Worm (Caenorhabditis elegans) whole organism, late embryonic: ENCODE results near the gene Y37E11AM.3.

ENCODE experiments used
- F13H6.1 ChIP-seq: sonication (generic microtip); optimal IDR thresholded peaks from 2 replicates; lab custom pipeline; 2016; ENCODE audit warnings: missing genetic modification characterization, missing compliant biosample characterization
- ceh-22 ChIP-seq: sonication (generic microtip); optimal IDR thresholded peaks from 2 replicates; lab custom pipeline; 2017; ENCODE audit warnings: missing biosample characterization, missing genetic modification characterization
- dve-1 ChIP-seq: sonication (generic microtip); optimal IDR thresholded peaks from 2 replicates; lab custom pipeline; 2017; ENCODE audit warnings: antibody characterized with exemption, mild to moderate bottlenecking, missing genetic modification characterization, missing compliant biosample characterization
- hlh-30 ChIP-seq: sonication (generic microtip); optimal IDR thresholded peaks from 2 replicates; lab custom pipeline; 2017; ENCODE audit warnings: antibody characterized with exemption, missing genetic modification characterization, missing compliant biosample characterization; ENCODE audit not compliant: insufficient read depth
- pha-4 ChIP-seq: fragments of 150-350 bp; optimal IDR thresholded peaks from 2 replicates; lab custom pipeline; 2018; ENCODE audit warnings: missing biosample characterization, missing genetic modification reagents, missing genetic modification characterization
- sox-4 ChIP-seq: sonication (generic microtip); optimal IDR thresholded peaks from 2 replicates; lab custom pipeline; 2017; ENCODE audit warnings: mild to moderate bottlenecking, missing genetic modification characterization, inconsistent platforms, missing compliant biosample characterization
- syd-9 ChIP-seq: sonication (generic microtip); optimal IDR thresholded peaks from 2 replicates; lab custom pipeline; 2016; ENCODE audit warnings: mild to moderate bottlenecking, missing genetic modification characterization, moderate library complexity, missing compliant biosample characterization
- unc-86 ChIP-seq: sonication (generic microtip); optimal IDR thresholded peaks from 2 replicates; lab custom pipeline; 2016; ENCODE audit warnings: missing genetic modification characterization, missing compliant biosample characterization

DNA sequence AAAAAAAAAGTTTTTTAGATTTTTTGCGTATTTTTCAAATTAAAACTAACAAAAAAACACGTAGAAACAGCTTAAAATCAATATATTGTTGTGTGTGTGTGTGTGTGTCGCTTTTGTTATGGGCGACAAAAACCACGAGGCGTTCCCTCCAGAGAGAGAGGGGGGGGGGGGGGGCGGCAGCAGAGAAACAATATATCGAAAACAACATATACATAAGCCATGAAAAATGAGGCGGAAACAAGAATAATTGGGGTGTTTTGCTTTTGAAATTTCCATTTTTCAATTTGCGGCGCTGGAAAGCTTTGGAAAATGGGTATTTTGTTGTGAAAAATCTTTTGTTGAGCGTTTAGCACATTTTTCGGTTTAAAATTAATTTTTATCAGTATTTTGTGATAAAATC, 6.4 kb upstream of the Y37E11AM.3 start, which contains the start of gene Y37E11AM.2:
- no peak for TF ChIP-seq dve-1 (tag; lab: Kevin White, UChicago)
- TF ChIP-seq unc-86 (tag; lab: Kevin White, UChicago): no peak
- no peak for TF ChIP-seq pha-4 (tag; lab: Kevin White, UChicago)
- TF ChIP-seq hlh-30: no peak
- TF ChIP-seq F13H6.1 (tag; lab: Kevin White, UChicago): no peak
- no peak for TF ChIP-seq ceh-22
- TF ChIP-seq sox-4 (tag; lab: Kevin White, UChicago): no peak
- TF ChIP-seq syd-9 (tag; lab: Kevin White, UChicago): no peak
